Fruit fly (Drosophila melanogaster) whole organism, embryonic: Measurements from ENCODE around the gene CG42393.

Source experiments
- Asciz ChIP-seq: fragments of 200-800 bp; sonication (Bioruptor generic); optimal IDR thresholded peaks from 2 replicates; lab custom pipeline; 2017; ENCODE audit warnings: missing biosample characterization, mild to moderate bottlenecking, missing genetic modification characterization, missing genetic modification reagents
- Bgb ChIP-seq: fragments of 200-800 bp; sonication (Bioruptor generic); IDR thresholded peaks from 2 replicates; pipeline ENCODE4 v1.3.6; 2022; ENCODE audit warnings: missing biosample characterization, missing genetic modification characterization; ENCODE audit not compliant: partially characterized antibody
- CG11085 ChIP-seq: fragments of 200-800 bp; sonication (Bioruptor generic); IDR thresholded peaks from 2 replicates; pipeline ENCODE4 v1.3.6; 2022; ENCODE audit warnings: missing biosample characterization, missing genetic modification characterization
- CG11093 ChIP-seq: fragments of 200-800 bp; sonication (Bioruptor generic); IDR thresholded peaks from 3 replicates; pipeline ENCODE4 v1.3.6; 2022; ENCODE audit warnings: missing biosample characterization, missing genetic modification characterization
- CG12299 ChIP-seq: fragments of 200-800 bp; sonication (Bioruptor generic); optimal IDR thresholded peaks from 2 replicates; lab custom pipeline; 2018; ENCODE audit warnings: missing biosample characterization, mild to moderate bottlenecking, missing genetic modification characterization
- CG12391 ChIP-seq: fragments of 200-800 bp; sonication (Bioruptor generic); optimal IDR thresholded peaks from 3 replicates; lab custom pipeline; 2018; ENCODE audit warnings: missing biosample characterization, mild to moderate bottlenecking, missing genetic modification characterization, moderate library complexity
- CG12769 ChIP-seq: fragments of 200-800 bp; sonication (Bioruptor generic); optimal IDR thresholded peaks from 2 replicates; lab custom pipeline; 2019; ENCODE audit warnings: missing biosample characterization, mild to moderate bottlenecking, missing genetic modification characterization, moderate library complexity
- CG14710 ChIP-seq: fragments of 200-800 bp; sonication (Bioruptor generic); optimal IDR thresholded peaks from 3 replicates; lab custom pipeline; 2019; ENCODE audit warnings: missing biosample characterization, mild to moderate bottlenecking, missing genetic modification characterization, moderate library complexity
- CG16863 ChIP-seq: fragments of 200-800 bp; sonication (Bioruptor generic); optimal IDR thresholded peaks from 3 replicates; lab custom pipeline; 2016; ENCODE audit warnings: missing biosample characterization, missing genetic modification characterization
- CG17361 ChIP-seq: fragments of 200-800 bp; sonication (Bioruptor generic); IDR thresholded peaks from 3 replicates; pipeline ENCODE4 v1.3.6; 2022; ENCODE audit warnings: missing biosample characterization, missing genetic modification characterization
- CG17385 ChIP-seq: fragments of 200-800 bp; sonication (Bioruptor generic); optimal IDR thresholded peaks from 3 replicates; lab custom pipeline; 2018; ENCODE audit warnings: missing biosample characterization, mild to moderate bottlenecking, missing genetic modification characterization
- CG2120 ChIP-seq: fragments of 200-800 bp; sonication (Bioruptor generic); optimal IDR thresholded peaks from 3 replicates; lab custom pipeline; 2016; ENCODE audit warnings: missing biosample characterization, missing genetic modification characterization
- CG3726 ChIP-seq: fragments of 200-800 bp; sonication (Bioruptor generic); IDR thresholded peaks from 3 replicates; pipeline ENCODE4, ENCODE4 v1.3.6; 2022; ENCODE audit warnings: missing biosample characterization, missing genetic modification characterization
- CG4404 ChIP-seq: fragments of 200-800 bp; sonication (Bioruptor generic); IDR thresholded peaks from 2 replicates; pipeline ENCODE4 v1.3.6; 2022; ENCODE audit warnings: missing biosample characterization, missing genetic modification characterization
- CG7556 ChIP-seq: fragments of 200-800 bp; sonication (Bioruptor generic); optimal IDR thresholded peaks from 2 replicates; lab custom pipeline; 2017; ENCODE audit warnings: missing biosample characterization, mild to moderate bottlenecking, missing genetic modification characterization
- CG8290 ChIP-seq, 3 experiments: fragments of 200-800 bp; sonication (Bioruptor generic); optimal IDR thresholded peaks; 2 replicates each; lab custom pipeline; 2016 to 2019; ENCODE audit warnings: missing biosample characterization in 3 of 3, missing genetic modification characterization in 3 of 3, mild to moderate bottlenecking in 2 of 3, moderate library complexity in 1 of 3
- CHES-1-like ChIP-seq: fragments of 200-800 bp; sonication (Bioruptor generic); optimal IDR thresholded peaks from 2 replicates; lab custom pipeline; 2016; ENCODE audit warnings: missing biosample characterization, missing genetic modification characterization
- CkIIα-i1 ChIP-seq: fragments of 200-800 bp; sonication (Bioruptor generic); IDR thresholded peaks from 2 replicates; pipeline ENCODE4 v1.3.6; 2022; ENCODE audit warnings: missing biosample characterization, missing genetic modification characterization
- D19A ChIP-seq: fragments of 200-800 bp; optimal IDR thresholded peaks from 3 replicates; lab custom pipeline; 2019; ENCODE audit warnings: missing biosample characterization, mild to moderate bottlenecking, missing genetic modification characterization, moderate library complexity
- Dip3 ChIP-seq: fragments of 200-800 bp; sonication (Bioruptor generic); optimal IDR thresholded peaks from 3 replicates; lab custom pipeline; 2016; ENCODE audit warnings: missing biosample characterization, missing genetic modification characterization
- GATAe ChIP-seq: fragments of 200-800 bp; sonication (Bioruptor generic); conservative IDR thresholded peaks from 2 replicates; pipeline ENCODE4 v1.3.6; 2022; ENCODE audit warnings: missing biosample characterization, missing genetic modification characterization
- Gug ChIP-seq: fragments of 200-800 bp; sonication (Bioruptor generic); IDR thresholded peaks from 4 replicates; pipeline ENCODE4 v1.3.6; 2022; ENCODE audit warnings: missing biosample characterization, missing genetic modification characterization
- HHEX ChIP-seq: fragments of 200-800 bp; sonication (Bioruptor generic); optimal IDR thresholded peaks from 3 replicates; lab custom pipeline; 2017; ENCODE audit warnings: missing biosample characterization, mild to moderate bottlenecking, missing genetic modification characterization, missing genetic modification reagents
- Hr39 ChIP-seq: fragments of >200 bp; optimal IDR thresholded peaks from 2 replicates; lab custom pipeline; 2017
- MBD-R2 ChIP-seq: fragments of 200-800 bp; sonication (Bioruptor generic); IDR thresholded peaks from 2 replicates; pipeline ENCODE4 v1.3.6; 2022; ENCODE audit warnings: missing biosample characterization, missing genetic modification characterization
- Max ChIP-seq: fragments of 200-800 bp; sonication (Bioruptor generic); optimal IDR thresholded peaks from 2 replicates; lab custom pipeline; 2016; ENCODE audit warnings: missing biosample characterization, mild to moderate bottlenecking, missing genetic modification characterization
- NC2α ChIP-seq: fragments of 200-800 bp; sonication (Bioruptor generic); optimal IDR thresholded peaks from 2 replicates; lab custom pipeline; 2016; ENCODE audit warnings: missing biosample characterization, missing genetic modification characterization
- NFAT ChIP-seq: fragments of 200-800 bp; sonication (Bioruptor generic); IDR thresholded peaks from 2 replicates; pipeline ENCODE4 v1.3.6; 2022; ENCODE audit warnings: missing biosample characterization, missing genetic modification characterization
- NK7.1 ChIP-seq: fragments of 200-800 bp; sonication (Bioruptor generic); optimal IDR thresholded peaks from 3 replicates; lab custom pipeline; 2016; ENCODE audit warnings: missing biosample characterization, missing genetic modification characterization
- Scr ChIP-seq: fragments of 200-800 bp; sonication (Bioruptor generic); IDR thresholded peaks from 2 replicates; pipeline ENCODE4 v1.3.6; 2022; ENCODE audit warnings: missing biosample characterization, missing genetic modification characterization; ENCODE audit not compliant: partially characterized antibody
- Sin3A ChIP-seq: fragments of >200 bp; optimal IDR thresholded peaks from 2 replicates; lab custom pipeline; 2018
- bcd ChIP-seq: fragments of 200-800 bp; sonication (Bioruptor generic); optimal IDR thresholded peaks from 2 replicates; lab custom pipeline; 2017; ENCODE audit warnings: missing biosample characterization, mild to moderate bottlenecking, missing genetic modification characterization
- bowl ChIP-seq: fragments of 200-800 bp; sonication (Bioruptor generic); IDR thresholded peaks from 2 replicates; pipeline ENCODE4 v1.3.6; 2022; ENCODE audit warnings: missing biosample characterization, missing genetic modification characterization
- cg ChIP-seq: fragments of 200-800 bp; sonication (Bioruptor generic); optimal IDR thresholded peaks from 3 replicates; lab custom pipeline; 2019; ENCODE audit warnings: missing biosample characterization, mild to moderate bottlenecking, missing genetic modification characterization, moderate library complexity
- chm ChIP-seq: fragments of 200-800 bp; sonication (Bioruptor generic); IDR thresholded peaks from 2 replicates; pipeline ENCODE4 v1.3.6; 2022; ENCODE audit warnings: missing biosample characterization, missing genetic modification characterization
- crp ChIP-seq, 2 experiments: fragments of 200-800 bp; sonication (Bioruptor generic); optimal IDR thresholded peaks; 2 replicates in 1 of 2; 3 replicates in 1 of 2; lab custom pipeline; 2017; ENCODE audit warnings: missing biosample characterization in 2 of 2, missing genetic modification characterization in 2 of 2, mild to moderate bottlenecking in 1 of 2, moderate library complexity in 1 of 2
- dan ChIP-seq: fragments of 200-800 bp; sonication (Bioruptor generic); IDR thresholded peaks from 2 replicates; pipeline ENCODE4 v1.3.6; 2022; ENCODE audit warnings: missing biosample characterization, missing genetic modification characterization
- ftz-f1 ChIP-seq: fragments of 200-800 bp; sonication (Bioruptor generic); optimal IDR thresholded peaks from 2 replicates; lab custom pipeline; 2016; ENCODE audit warnings: missing biosample characterization, missing genetic modification characterization
- gcm ChIP-seq: fragments of 200-800 bp; sonication (Bioruptor generic); optimal IDR thresholded peaks from 2 replicates; lab custom pipeline; 2019; ENCODE audit warnings: missing biosample characterization, mild to moderate bottlenecking, missing genetic modification characterization, moderate library complexity
- gsb ChIP-seq: fragments of 200-800 bp; sonication (Bioruptor generic); IDR thresholded peaks from 2 replicates; pipeline ENCODE4 v1.3.6; 2022; ENCODE audit warnings: missing biosample characterization, missing genetic modification characterization
- lbe ChIP-seq: fragments of 200-800 bp; sonication (Bioruptor generic); optimal IDR thresholded peaks from 2 replicates; lab custom pipeline; 2016; ENCODE audit warnings: missing biosample characterization, mild to moderate bottlenecking, missing genetic modification characterization
- luna ChIP-seq: fragments of 200-800 bp; sonication (Bioruptor generic); optimal IDR thresholded peaks from 2 replicates; lab custom pipeline; 2016; ENCODE audit warnings: missing biosample characterization, missing genetic modification characterization
- nerfin-1 ChIP-seq: fragments of 200-800 bp; sonication (Bioruptor generic); optimal IDR thresholded peaks from 3 replicates; lab custom pipeline; 2019; ENCODE audit warnings: missing biosample characterization, mild to moderate bottlenecking, missing genetic modification characterization, moderate library complexity
- ranshi ChIP-seq: fragments of 200-800 bp; sonication (Bioruptor generic); IDR thresholded peaks from 2 replicates; pipeline ENCODE4 v1.3.6; 2022; ENCODE audit warnings: missing biosample characterization, missing genetic modification characterization
- rib ChIP-seq: fragments of 200-800 bp; sonication (Bioruptor generic); IDR thresholded peaks from 2 replicates; pipeline ENCODE4 v1.3.6; 2022; ENCODE audit warnings: missing biosample characterization, missing genetic modification characterization
- ro ChIP-seq: fragments of 200-800 bp; sonication (Bioruptor generic); IDR thresholded peaks from 2 replicates; pipeline ENCODE4 v1.3.6; 2022; ENCODE audit warnings: missing biosample characterization, missing genetic modification characterization
- sd ChIP-seq: fragments of 200-800 bp; sonication (Bioruptor generic); optimal IDR thresholded peaks from 3 replicates; lab custom pipeline; 2018; ENCODE audit warnings: missing biosample characterization, mild to moderate bottlenecking, missing genetic modification characterization, moderate library complexity
- sens ChIP-seq: fragments of 200-800 bp; sonication (Bioruptor generic); peaks from one replicate; lab custom pipeline; 2016; ENCODE audit warnings: missing biosample characterization, missing genetic modification characterization
- shn ChIP-seq: fragments of 200-800 bp; sonication (Bioruptor generic); optimal IDR thresholded peaks from 3 replicates; lab custom pipeline; 2016; ENCODE audit warnings: missing biosample characterization, missing genetic modification characterization
- sima ChIP-seq: fragments of 200-800 bp; sonication (Bioruptor generic); optimal IDR thresholded peaks from 2 replicates; lab custom pipeline; 2016; ENCODE audit warnings: missing biosample characterization, missing genetic modification characterization
- vnd ChIP-seq: fragments of 200-800 bp; sonication (Bioruptor generic); IDR thresholded peaks from 3 replicates; pipeline ENCODE4 v1.3.6; 2022; ENCODE audit warnings: missing biosample characterization, missing genetic modification characterization; ENCODE audit not compliant: partially characterized antibody
- z ChIP-seq: fragments of 200-800 bp; sonication (Bioruptor generic); IDR thresholded peaks from 3 replicates; pipeline ENCODE4 v1.3.6; 2022; ENCODE audit warnings: missing biosample characterization, missing genetic modification characterization
- zfh2 ChIP-seq: fragments of 200-800 bp; sonication (Bioruptor generic); optimal IDR thresholded peaks from 2 replicates; lab custom pipeline; 2016; ENCODE audit warnings: missing biosample characterization, missing genetic modification characterization

Gene CG42393

DNA sequence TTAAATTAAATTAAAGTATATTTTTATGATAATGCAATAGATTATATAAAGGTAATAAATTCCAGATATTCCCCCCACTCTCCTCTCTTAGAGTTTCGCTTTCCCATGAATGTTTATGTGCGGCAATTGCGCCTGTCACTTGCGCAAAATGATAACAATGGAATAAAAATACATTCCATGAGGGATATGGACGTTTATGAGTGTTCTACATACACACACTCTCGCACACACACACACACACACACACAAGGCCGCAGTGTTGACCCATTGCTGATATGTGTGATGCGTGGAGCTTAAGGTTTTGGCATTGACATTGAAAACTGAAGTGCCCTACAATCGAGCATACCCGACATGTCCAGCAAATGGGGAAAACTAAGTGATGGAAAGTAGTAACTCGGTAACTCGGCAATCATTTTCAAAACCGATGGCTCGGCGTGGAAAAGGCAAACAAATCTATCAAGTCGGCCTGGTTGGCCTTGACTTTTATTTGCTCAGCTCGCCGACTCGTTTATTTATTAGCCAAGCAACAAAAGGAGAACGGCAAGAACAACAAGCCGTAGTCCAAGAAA lies 4.1 kb downstream of the CG42393 start (continued):
- TF ChIP-seq vnd (no peak), CG7556 (GFP tag; lab: Kevin White, UChicago) (no peak), bcd (GFP tag; lab: Kevin White, UChicago) (no peak), bowl (GFP tag; lab: Robert Waterston, UW) (no peak), Dip3 (GFP tag; lab: Kevin White, UChicago) (no peak), crp (GFP tag; optimal IDR thresholded peaks at IDR 0.05; lab: Kevin White, UChicago) (no peak), Scr (GFP tag; lab: Robert Waterston, UW) (no peak), CG12769 (tag; lab: Kevin White, UChicago) (peak; percentile 14), CG14710 (tag; lab: Kevin White, UChicago) (no peak), lbe (GFP tag; lab: Kevin White, UChicago) (no peak), GATAe (GFP tag; lab: Robert Waterston, UW) (no peak), zfh2 (GFP tag; lab: Kevin White, UChicago) (peak; percentile 16), CG12299 (tag; lab: Kevin White, UChicago) (no peak), Asciz (GFP tag; lab: Kevin White, UChicago) (no peak), CG3726 (GFP tag; lab: Robert Waterston, UW) (no peak), shn (GFP tag; lab: Kevin White, UChicago) (no peak), ranshi (GFP tag; lab: Robert Waterston, UW) (no peak), CG11085 (GFP tag; lab: Robert Waterston, UW) (no peak), Sin3A (lab: Kevin White, UChicago) (no peak), NFAT (GFP tag; lab: Robert Waterston, UW) (no peak), CG12391 (tag; lab: Kevin White, UChicago) (no peak), CG4404 (GFP tag; lab: Robert Waterston, UW) (no peak), CG11093 (GFP tag; lab: Robert Waterston, UW) (no peak), z (GFP tag; lab: Robert Waterston, UW) (no peak), NC2α (no peak), ftz-f1 (GFP tag; lab: Kevin White, UChicago) (peak; percentile 81), Gug (GFP tag; lab: Robert Waterston, UW) (no peak), NK7.1 (GFP tag; lab: Kevin White, UChicago) (no peak), dan (GFP tag; lab: Robert Waterston, UW) (no peak), sens (GFP tag; lab: Kevin White, UChicago) (peak; percentile 15), Hr39 (lab: Kevin White, UChicago) (no peak), gsb (no peak), CG2120 (peak; percentile 23)
- TF ChIP-seq, all 482 proteins: peak for 9

DNA sequence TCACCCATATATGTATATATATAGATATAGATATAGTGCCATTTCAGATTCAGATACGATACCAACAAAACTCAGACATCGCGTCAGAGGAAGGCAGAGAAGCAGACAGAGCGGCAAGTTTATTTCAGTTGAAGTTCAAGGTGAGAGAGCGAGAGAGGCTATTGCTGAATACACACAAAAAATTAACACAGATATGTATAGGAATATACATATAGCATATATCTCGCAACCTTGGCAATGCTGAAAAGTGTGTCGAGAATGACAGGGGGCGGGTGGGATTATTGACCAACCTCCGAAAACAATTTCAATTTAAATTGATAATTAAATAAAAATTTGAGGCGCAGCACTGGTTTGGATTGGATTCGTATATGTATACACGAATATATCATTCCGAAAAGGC lies 14.5 kb downstream of the CG42393 start:
- TF ChIP-seq rib (GFP tag; lab: Robert Waterston, UW) (no peak), CG17361 (GFP tag; lab: Robert Waterston, UW) (no peak), sima (GFP tag; lab: Kevin White, UChicago) (no peak), CG8290 (GFP tag; optimal IDR thresholded peaks at IDR 0.05; lab: Kevin White, UChicago) (no peak), CG8290 (tag; optimal IDR thresholded peaks at IDR 0.05; lab: Kevin White, UChicago) (no peak), sd (peak; percentile 56), nerfin-1 (tag; lab: Kevin White, UChicago) (no peak), cg (GFP tag; lab: Kevin White, UChicago) (peak; percentile 31), Bgb (GFP tag; lab: Robert Waterston, UW) (no peak), chm (no peak), CG16863 (no peak), D19A (tag; lab: Kevin White, UChicago) (no peak), luna (GFP tag; lab: Kevin White, UChicago) (no peak), Max (no peak), gcm (GFP tag; lab: Kevin White, UChicago) (no peak), MBD-R2 (GFP tag; lab: Robert Waterston, UW) (no peak), HHEX (no peak), CG17385 (GFP tag; lab: Kevin White, UChicago) (no peak), CkIIα-i1 (no peak), ro (no peak), CG12769 (tag; lab: Kevin White, UChicago) (peak; percentile 27), CHES-1-like (GFP tag; lab: Kevin White, UChicago) (no peak)
